Worm (Caenorhabditis elegans): ENCODE measurements around the gene Y116A8C.49.

- TF ChIP-seq ama-1 (optimal IDR thresholded peaks at IDR 0.05) (no peak), alr-1 (tag; optimal IDR thresholded peaks at IDR 0.05) (no peak), ZK546.5 (tag; optimal IDR thresholded peaks at IDR 0.05) (no peak), C34F6.9 (tag; optimal IDR thresholded peaks at IDR 0.05) (no peak), nhr-77 (tag; optimal IDR thresholded peaks at IDR 0.05) (no peak), blmp-1 (tag; optimal IDR thresholded peaks at IDR 0.05; ENCODE audit: insufficient read depth) (no peak), nhr-23 (tag; optimal IDR thresholded peaks at IDR 0.05) (no peak), ztf-4 (tag; optimal IDR thresholded peaks at IDR 0.05) (no peak), nhr-237 (tag; optimal IDR thresholded peaks at IDR 0.05) (no peak), ztf-1 (GFP tag; conservative IDR thresholded peaks at IDR 0.05) (no peak), ceh-16 (tag; optimal IDR thresholded peaks at IDR 0.05) (no peak), mdl-1 (tag; optimal IDR thresholded peaks at IDR 0.05) (no peak), nhr-10 (tag; optimal IDR thresholded peaks at IDR 0.05) (no peak)
Observed at ce11 chrIV:16949767-16950166, 18.8 kb upstream of the Y116A8C.49 start, which contains the start of gene rad-54.B.
